Worm (Caenorhabditis elegans): ENCODE measurements around the gene gst-5.

DNA sequence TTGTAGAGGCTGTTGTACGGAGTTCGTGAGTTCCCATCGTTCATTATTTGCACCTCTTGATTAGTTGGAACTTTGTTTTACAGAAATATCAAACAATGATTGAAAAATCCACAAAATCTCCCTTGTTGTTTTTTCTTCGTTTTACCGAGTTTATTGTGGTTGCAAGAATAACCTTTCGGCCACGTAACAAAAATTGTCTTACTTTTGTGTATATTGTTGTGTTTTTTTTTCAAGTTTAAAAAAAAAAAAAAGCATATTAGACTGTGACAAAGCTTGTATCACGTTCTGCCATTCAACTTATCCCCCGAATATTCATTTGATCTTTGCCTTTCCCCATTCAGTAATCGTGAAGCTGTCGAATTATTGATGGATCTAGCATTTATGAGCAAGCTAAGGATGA lies 33.0 kb upstream of the gst-5 start, which contains the start of gene F44F4.10:
- TF ChIP-seq nhr-28 (tag; optimal IDR thresholded peaks at IDR 0.05) = no peak
- TF ChIP-seq nhr-12 (tag; optimal IDR thresholded peaks at IDR 0.05) = no peak
- no peak for TF ChIP-seq isw-1 (GFP tag; IDR thresholded peaks at IDR 0.05)
- no peak for TF ChIP-seq mef-2 (tag; optimal IDR thresholded peaks at IDR 0.05)
- TF ChIP-seq nhr-237 (tag; optimal IDR thresholded peaks at IDR 0.05) = no peak
- TF ChIP-seq unc-62 (GFP tag; optimal IDR thresholded peaks at IDR 0.05) = no peak
- no peak for TF ChIP-seq nhr-76 (tag; optimal IDR thresholded peaks at IDR 0.05)
- TF ChIP-seq vab-15 (tag; optimal IDR thresholded peaks at IDR 0.05) = no peak

Data from whole organism, L1 larva.